Fruit fly (Drosophila melanogaster) whole organism, wandering third instar larva: ENCODE data around the gene mTTF.
A peak's percentile ranks its signal among the peaks of the same experiment; 100 is the strongest.

ENCODE experiments used
- Abd-B ChIP-seq: fragments of >200 bp; optimal IDR thresholded peaks from 2 replicates; lab custom pipeline; 2017; ENCODE audit warnings: missing biosample characterization, missing genetic modification characterization
- CG32264 ChIP-seq: fragments of 200-800 bp; sonication (Bioruptor generic); optimal IDR thresholded peaks from 2 replicates; lab custom pipeline; 2016; ENCODE audit warnings: missing biosample characterization, missing genetic modification characterization
- CG9705 ChIP-seq: fragments of 200-800 bp; sonication (Bioruptor generic); optimal IDR thresholded peaks from 2 replicates; lab custom pipeline; 2018; ENCODE audit warnings: missing biosample characterization, mild to moderate bottlenecking, missing genetic modification characterization
- CrebA ChIP-seq: fragments of 200-800 bp; sonication (Bioruptor generic); optimal IDR thresholded peaks from 2 replicates; lab custom pipeline; 2016; ENCODE audit warnings: missing biosample characterization, mild to moderate bottlenecking, missing genetic modification characterization, borderline replicate concordance
- Dfd ChIP-seq: fragments of >200 bp; optimal IDR thresholded peaks from 2 replicates; lab custom pipeline; 2017; ENCODE audit warnings: missing biosample characterization, missing genetic modification characterization
- GATAd ChIP-seq: sonication (Bioruptor generic); optimal IDR thresholded peaks from 2 replicates; lab custom pipeline; 2016; ENCODE audit warnings: missing biosample characterization, missing genetic modification characterization
- HLH106 ChIP-seq: fragments of 200-800 bp; optimal IDR thresholded peaks from 3 replicates; lab custom pipeline; 2019; ENCODE audit warnings: missing biosample characterization, mild to moderate bottlenecking, missing genetic modification characterization, moderate library complexity
- Hnf4 ChIP-seq: fragments of 200-800 bp; sonication (Bioruptor generic); optimal IDR thresholded peaks from 2 replicates; lab custom pipeline; 2016; ENCODE audit warnings: missing biosample characterization, mild to moderate bottlenecking, missing genetic modification characterization
- Hr78 ChIP-seq: fragments of >200 bp; optimal IDR thresholded peaks from 2 replicates; lab custom pipeline; 2017; ENCODE audit warnings: missing biosample characterization, missing genetic modification characterization
- Hr83 ChIP-seq: fragments of 200-300 bp; sonication (Bioruptor generic); optimal IDR thresholded peaks from 2 replicates; lab custom pipeline; 2016; ENCODE audit warnings: missing biosample characterization, mild to moderate bottlenecking, missing genetic modification characterization, moderate library complexity; ENCODE audit not compliant: poor library complexity, severe bottlenecking
- Jra ChIP-seq: sonication (Bioruptor generic); optimal IDR thresholded peaks from 2 replicates; lab custom pipeline; 2016; ENCODE audit warnings: missing biosample characterization, missing genetic modification characterization
- Mio ChIP-seq: sonication (Bioruptor generic); optimal IDR thresholded peaks from 2 replicates; lab custom pipeline; 2016; ENCODE audit warnings: missing biosample characterization, missing genetic modification characterization
- Myc ChIP-seq: fragments of >200 bp; optimal IDR thresholded peaks from 2 replicates; lab custom pipeline; 2017
- N ChIP-seq: fragments of >200 bp; optimal IDR thresholded peaks from 2 replicates; lab custom pipeline; 2018; ENCODE audit warnings: missing biosample characterization, missing external identifiers, missing genetic modification characterization
- OdsH ChIP-seq: fragments of 200-800 bp; sonication (Bioruptor generic); optimal IDR thresholded peaks from 2 replicates; lab custom pipeline; 2016; ENCODE audit warnings: missing biosample characterization, mild to moderate bottlenecking, missing genetic modification characterization
- Rel ChIP-seq, 2 experiments: fragments of 200-800 bp; sonication (Bioruptor generic) in 1 of 2; optimal IDR thresholded peaks; 2 replicates in 1 of 2; 3 replicates in 1 of 2; lab custom pipeline; 2016 to 2019; ENCODE audit warnings: mild to moderate bottlenecking in 2 of 2, missing biosample characterization in 2 of 2, missing genetic modification characterization in 2 of 2, moderate library complexity in 1 of 2
- Sp1 ChIP-seq: fragments of 200-800 bp; sonication (Bioruptor generic); optimal IDR thresholded peaks from 3 replicates; lab custom pipeline; 2019; ENCODE audit warnings: missing biosample characterization, mild to moderate bottlenecking, missing genetic modification characterization, moderate library complexity
- br ChIP-seq: fragments of 200-800 bp; sonication (Bioruptor generic); optimal IDR thresholded peaks from 2 replicates; lab custom pipeline; 2016; ENCODE audit warnings: missing biosample characterization, missing genetic modification characterization
- brk ChIP-seq: fragments of 200-800 bp; sonication (Bioruptor generic); optimal IDR thresholded peaks from 2 replicates; lab custom pipeline; 2016; ENCODE audit warnings: missing biosample characterization, mild to moderate bottlenecking, missing genetic modification characterization
- dl ChIP-seq, 2 experiments: fragments of 175-275, 200-275 bp in 1 of 2; fragments of 200-275 bp in 1 of 2; sonication (Bioruptor generic); optimal IDR thresholded peaks; lab custom pipeline; 2018; ENCODE audit warnings: mild to moderate bottlenecking in 2 of 2, missing biosample characterization in 2 of 2, missing genetic modification characterization in 2 of 2, moderate library complexity in 2 of 2; ENCODE audit not compliant: partially characterized antibody in 2 of 2, insufficient read depth in 1 of 2
- dmrt93B ChIP-seq: fragments of 200-800 bp; sonication (Bioruptor generic); optimal IDR thresholded peaks from 2 replicates; lab custom pipeline; 2018; ENCODE audit warnings: missing biosample characterization, mild to moderate bottlenecking, missing genetic modification characterization
- dsf ChIP-seq: sonication (Bioruptor generic); optimal IDR thresholded peaks from 2 replicates; lab custom pipeline; 2016; ENCODE audit warnings: missing biosample characterization, missing genetic modification characterization, borderline replicate concordance
- ey ChIP-seq: fragments of 200-800 bp; sonication (Bioruptor generic); optimal IDR thresholded peaks from 2 replicates; lab custom pipeline; 2016; ENCODE audit warnings: missing biosample characterization, missing genetic modification characterization
- foxo ChIP-seq, 2 experiments: fragments of 200-800 bp; sonication (Bioruptor generic); optimal IDR thresholded peaks; 2 replicates in 1 of 2; 3 replicates in 1 of 2; lab custom pipeline; 2016 to 2017; ENCODE audit warnings: missing biosample characterization in 2 of 2, missing genetic modification characterization in 2 of 2
- fru ChIP-seq: fragments of 200-800 bp; sonication (Bioruptor generic); optimal IDR thresholded peaks from 3 replicates; lab custom pipeline; 2016; ENCODE audit warnings: missing biosample characterization, mild to moderate bottlenecking, missing genetic modification characterization
- h ChIP-seq: fragments of 200-800 bp; sonication (Bioruptor generic); optimal IDR thresholded peaks from 3 replicates; lab custom pipeline; 2016; ENCODE audit warnings: missing biosample characterization, mild to moderate bottlenecking, missing genetic modification characterization
- jim ChIP-seq: fragments of 175-275, 200-325 bp; sonication (Bioruptor generic); optimal IDR thresholded peaks from 2 replicates; lab custom pipeline; 2016; ENCODE audit warnings: missing biosample characterization, mild to moderate bottlenecking, missing genetic modification characterization
- lola ChIP-seq: fragments of >200 bp; optimal IDR thresholded peaks from 2 replicates; lab custom pipeline; 2017; ENCODE audit warnings: missing biosample characterization, missing genetic modification characterization
- pan ChIP-seq: fragments of >200 bp; optimal IDR thresholded peaks from 2 replicates; lab custom pipeline; 2017
- psq ChIP-seq: fragments of 200-800 bp; sonication (Bioruptor generic); optimal IDR thresholded peaks from 3 replicates; lab custom pipeline; 2017; ENCODE audit warnings: missing biosample characterization, mild to moderate bottlenecking, missing genetic modification characterization, moderate library complexity
- rgr ChIP-seq: fragments of 200-800 bp; sonication (Bioruptor generic); optimal IDR thresholded peaks from 3 replicates; lab custom pipeline; 2016; ENCODE audit warnings: missing biosample characterization, mild to moderate bottlenecking, missing genetic modification characterization
- sage ChIP-seq: fragments of 200-800 bp; sonication (Bioruptor generic); optimal IDR thresholded peaks from 2 replicates; lab custom pipeline; 2016; ENCODE audit warnings: missing biosample characterization, mild to moderate bottlenecking, missing genetic modification characterization
- sv ChIP-seq: fragments of 200-800 bp; sonication (Bioruptor generic); optimal IDR thresholded peaks from 3 replicates; lab custom pipeline; 2016; ENCODE audit warnings: missing biosample characterization, missing genetic modification characterization
- tai ChIP-seq: sonication (Bioruptor generic); optimal IDR thresholded peaks from 2 replicates; lab custom pipeline; 2016; ENCODE audit warnings: missing biosample characterization, missing genetic modification characterization
- usp ChIP-seq: fragments of >200 bp; optimal IDR thresholded peaks from 2 replicates; lab custom pipeline; 2017; ENCODE audit warnings: missing biosample characterization, missing genetic modification characterization
- woc ChIP-seq: sonication (Bioruptor generic); optimal IDR thresholded peaks from 2 replicates; lab custom pipeline; 2016; ENCODE audit warnings: missing biosample characterization, mild to moderate bottlenecking, missing genetic modification characterization

Gene mTTF

dm6 chr2L:14356793-14357372, 8.3 kb upstream of the mTTF start (continued):
- no peak for TF ChIP-seq dl (GFP tag; optimal IDR thresholded peaks at IDR 0.05; lab: Kevin White, UChicago; ENCODE audit: insufficient read depth in 1 of 2, partially characterized antibody in 2 of 2)
- TF ChIP-seq Dfd = no peak

- peak; percentile 27 for TF ChIP-seq Hr83
- TF ChIP-seq woc (GFP tag; lab: Kevin White, UChicago) = no peak
- no peak for TF ChIP-seq tai (GFP tag; lab: Kevin White, UChicago)
- TF ChIP-seq Rel (GFP tag; optimal IDR thresholded peaks at IDR 0.05; lab: Kevin White, UChicago) = no peak
- no peak for TF ChIP-seq Rel (tag; optimal IDR thresholded peaks at IDR 0.05; lab: Kevin White, UChicago)
- TF ChIP-seq pan (lab: Kevin White, UChicago) = no peak
- TF ChIP-seq jim = no peak
- TF ChIP-seq usp = no peak
- TF ChIP-seq Hnf4 (GFP tag; lab: Kevin White, UChicago) = peak; percentile 13
These were observed 7.7 kb upstream of the mTTF start for dm6 chr2L:14356279-14356678.

dm6 chr2L:14355852-14356174, 7.2 kb upstream of the mTTF start:
- TF ChIP-seq Hr83 (no peak), dsf (GFP tag; lab: Kevin White, UChicago) (no peak), lola (GFP tag; lab: Kevin White, UChicago) (no peak), fru (GFP tag; lab: Kevin White, UChicago) (peak; percentile 24)

dm6 chr2L:14355033-14355851, 6.7 kb upstream of the mTTF start, which contains the start of gene Rab14:
Rab14 (plus strand) TSS chr2L:14355145.
- no peak for TF ChIP-seq Hnf4 (GFP tag; lab: Kevin White, UChicago)
- TF ChIP-seq Myc (lab: Kevin White, UChicago) = peak; percentile 50
- TF ChIP-seq GATAd = no peak
- TF ChIP-seq CG9705 (GFP tag; lab: Kevin White, UChicago) = no peak
- peak; percentile 77 for TF ChIP-seq ey (GFP tag; lab: Kevin White, UChicago)
- peak; percentile 79 for TF ChIP-seq Sp1 (GFP tag; lab: Kevin White, UChicago)
- TF ChIP-seq Mio = no peak
- TF ChIP-seq br (GFP tag; lab: Kevin White, UChicago) = peak; percentile 76
- no peak for TF ChIP-seq pan (lab: Kevin White, UChicago)
- TF ChIP-seq CG32264 (GFP tag; lab: Kevin White, UChicago) = peak; percentile 20
- TF ChIP-seq Abd-B = no peak
- no peak for TF ChIP-seq N (GFP tag; lab: Kevin White, UChicago)
- TF ChIP-seq jim = no peak
- TF ChIP-seq brk (GFP tag; lab: Kevin White, UChicago) = no peak
- peak; percentile 42 for TF ChIP-seq dmrt93B
- TF ChIP-seq OdsH (GFP tag; lab: Kevin White, UChicago) = peak; percentile 73
- no peak for TF ChIP-seq CrebA (GFP tag; lab: Kevin White, UChicago)
- TF ChIP-seq psq (GFP tag; lab: Kevin White, UChicago) = peak; percentile 66
- no peak for TF ChIP-seq dsf (GFP tag; lab: Kevin White, UChicago)
- no peak for TF ChIP-seq lola (GFP tag; lab: Kevin White, UChicago)
- peak; percentile 69 for TF ChIP-seq h (GFP tag; lab: Kevin White, UChicago)
- no peak for TF ChIP-seq Dfd
- TF ChIP-seq Hr78 = no peak
- peak; percentile 73 for TF ChIP-seq HLH106 (tag; lab: Kevin White, UChicago)
- peak; percentile 37 for TF ChIP-seq sv (GFP tag; lab: Kevin White, UChicago)
- TF ChIP-seq dl (GFP tag; optimal IDR thresholded peaks at IDR 0.05; lab: Kevin White, UChicago; ENCODE audit: insufficient read depth in 1 of 2, partially characterized antibody in 2 of 2) = no peak
- TF ChIP-seq tai (GFP tag; lab: Kevin White, UChicago) = no peak
- TF ChIP-seq sage (GFP tag; lab: Kevin White, UChicago) = peak; percentile 65
- peak; percentile 20 for TF ChIP-seq Hr83
- TF ChIP-seq foxo (GFP tag; optimal IDR thresholded peaks at IDR 0.05; lab: Kevin White, UChicago) = peak; percentile 36 to 83
- TF ChIP-seq woc (GFP tag; lab: Kevin White, UChicago) = peak; percentile 62
- TF ChIP-seq Jra (GFP tag; lab: Kevin White, UChicago) = peak; percentile 60
- TF ChIP-seq fru (GFP tag; lab: Kevin White, UChicago) = peak; percentile 84
- peak; percentile 87 for TF ChIP-seq rgr (GFP tag; lab: Kevin White, UChicago)
- TF ChIP-seq Rel (GFP tag; optimal IDR thresholded peaks at IDR 0.05; lab: Kevin White, UChicago) = no peak
- peak; percentile 16 for TF ChIP-seq Rel (tag; optimal IDR thresholded peaks at IDR 0.05; lab: Kevin White, UChicago)
